Fruit fly (Drosophila melanogaster) whole organism, wandering third instar larva: Measurements from ENCODE around the gene Lsp1beta.
A peak's percentile ranks its signal among the peaks of the same experiment; 100 is the strongest.

Experiments
- Abd-B ChIP-seq: fragments of >200 bp; optimal IDR thresholded peaks from 2 replicates; lab custom pipeline; 2017; ENCODE audit warnings: missing biosample characterization, missing genetic modification characterization
- CG32264 ChIP-seq: fragments of 200-800 bp; sonication (Bioruptor generic); optimal IDR thresholded peaks from 2 replicates; lab custom pipeline; 2016; ENCODE audit warnings: missing biosample characterization, missing genetic modification characterization
- CG9705 ChIP-seq: fragments of 200-800 bp; sonication (Bioruptor generic); optimal IDR thresholded peaks from 2 replicates; lab custom pipeline; 2018; ENCODE audit warnings: missing biosample characterization, mild to moderate bottlenecking, missing genetic modification characterization
- CrebA ChIP-seq: fragments of 200-800 bp; sonication (Bioruptor generic); optimal IDR thresholded peaks from 2 replicates; lab custom pipeline; 2016; ENCODE audit warnings: missing biosample characterization, mild to moderate bottlenecking, missing genetic modification characterization, borderline replicate concordance
- Dfd ChIP-seq: fragments of >200 bp; optimal IDR thresholded peaks from 2 replicates; lab custom pipeline; 2017; ENCODE audit warnings: missing biosample characterization, missing genetic modification characterization
- Dif ChIP-seq: fragments of 200-275, 200-300 bp; sonication (Bioruptor generic); optimal IDR thresholded peaks from 2 replicates; lab custom pipeline; 2018; ENCODE audit warnings: missing biosample characterization, missing genetic modification characterization; ENCODE audit not compliant: partially characterized antibody
- GATAd ChIP-seq: sonication (Bioruptor generic); optimal IDR thresholded peaks from 2 replicates; lab custom pipeline; 2016; ENCODE audit warnings: missing biosample characterization, missing genetic modification characterization
- HLH106 ChIP-seq: fragments of 200-800 bp; optimal IDR thresholded peaks from 3 replicates; lab custom pipeline; 2019; ENCODE audit warnings: missing biosample characterization, mild to moderate bottlenecking, missing genetic modification characterization, moderate library complexity
- Hnf4 ChIP-seq: fragments of 200-800 bp; sonication (Bioruptor generic); optimal IDR thresholded peaks from 2 replicates; lab custom pipeline; 2016; ENCODE audit warnings: missing biosample characterization, mild to moderate bottlenecking, missing genetic modification characterization
- Hr78 ChIP-seq: fragments of >200 bp; optimal IDR thresholded peaks from 2 replicates; lab custom pipeline; 2017; ENCODE audit warnings: missing biosample characterization, missing genetic modification characterization
- Hr83 ChIP-seq: fragments of 200-300 bp; sonication (Bioruptor generic); optimal IDR thresholded peaks from 2 replicates; lab custom pipeline; 2016; ENCODE audit warnings: missing biosample characterization, mild to moderate bottlenecking, missing genetic modification characterization, moderate library complexity; ENCODE audit not compliant: poor library complexity, severe bottlenecking
- Jra ChIP-seq: sonication (Bioruptor generic); optimal IDR thresholded peaks from 2 replicates; lab custom pipeline; 2016; ENCODE audit warnings: missing biosample characterization, missing genetic modification characterization
- Mio ChIP-seq: sonication (Bioruptor generic); optimal IDR thresholded peaks from 2 replicates; lab custom pipeline; 2016; ENCODE audit warnings: missing biosample characterization, missing genetic modification characterization
- Myc ChIP-seq: fragments of >200 bp; optimal IDR thresholded peaks from 2 replicates; lab custom pipeline; 2017
- N ChIP-seq: fragments of >200 bp; optimal IDR thresholded peaks from 2 replicates; lab custom pipeline; 2018; ENCODE audit warnings: missing biosample characterization, missing external identifiers, missing genetic modification characterization
- OdsH ChIP-seq: fragments of 200-800 bp; sonication (Bioruptor generic); optimal IDR thresholded peaks from 2 replicates; lab custom pipeline; 2016; ENCODE audit warnings: missing biosample characterization, mild to moderate bottlenecking, missing genetic modification characterization
- Rel ChIP-seq, 2 experiments: fragments of 200-800 bp; sonication (Bioruptor generic) in 1 of 2; optimal IDR thresholded peaks; 2 replicates in 1 of 2; 3 replicates in 1 of 2; lab custom pipeline; 2016 to 2019; ENCODE audit warnings: mild to moderate bottlenecking in 2 of 2, missing biosample characterization in 2 of 2, missing genetic modification characterization in 2 of 2, moderate library complexity in 1 of 2
- Sp1 ChIP-seq: fragments of 200-800 bp; sonication (Bioruptor generic); optimal IDR thresholded peaks from 3 replicates; lab custom pipeline; 2019; ENCODE audit warnings: missing biosample characterization, mild to moderate bottlenecking, missing genetic modification characterization, moderate library complexity
- Vsx2 ChIP-seq: fragments of 200-300, 225-300 bp; sonication (Bioruptor generic); optimal IDR thresholded peaks from 2 replicates; lab custom pipeline; 2018; ENCODE audit warnings: missing biosample characterization, missing genetic modification characterization; ENCODE audit not compliant: partially characterized antibody
- br ChIP-seq: fragments of 200-800 bp; sonication (Bioruptor generic); optimal IDR thresholded peaks from 2 replicates; lab custom pipeline; 2016; ENCODE audit warnings: missing biosample characterization, missing genetic modification characterization
- brk ChIP-seq: fragments of 200-800 bp; sonication (Bioruptor generic); optimal IDR thresholded peaks from 2 replicates; lab custom pipeline; 2016; ENCODE audit warnings: missing biosample characterization, mild to moderate bottlenecking, missing genetic modification characterization
- dl ChIP-seq, 2 experiments: fragments of 175-275, 200-275 bp in 1 of 2; fragments of 200-275 bp in 1 of 2; sonication (Bioruptor generic); optimal IDR thresholded peaks; lab custom pipeline; 2018; ENCODE audit warnings: mild to moderate bottlenecking in 2 of 2, missing biosample characterization in 2 of 2, missing genetic modification characterization in 2 of 2, moderate library complexity in 2 of 2; ENCODE audit not compliant: partially characterized antibody in 2 of 2, insufficient read depth in 1 of 2
- dmrt93B ChIP-seq: fragments of 200-800 bp; sonication (Bioruptor generic); optimal IDR thresholded peaks from 2 replicates; lab custom pipeline; 2018; ENCODE audit warnings: missing biosample characterization, mild to moderate bottlenecking, missing genetic modification characterization
- dsf ChIP-seq: sonication (Bioruptor generic); optimal IDR thresholded peaks from 2 replicates; lab custom pipeline; 2016; ENCODE audit warnings: missing biosample characterization, missing genetic modification characterization, borderline replicate concordance
- ey ChIP-seq: fragments of 200-800 bp; sonication (Bioruptor generic); optimal IDR thresholded peaks from 2 replicates; lab custom pipeline; 2016; ENCODE audit warnings: missing biosample characterization, missing genetic modification characterization
- foxo ChIP-seq, 2 experiments: fragments of 200-800 bp; sonication (Bioruptor generic); optimal IDR thresholded peaks; 2 replicates in 1 of 2; 3 replicates in 1 of 2; lab custom pipeline; 2016 to 2017; ENCODE audit warnings: missing biosample characterization in 2 of 2, missing genetic modification characterization in 2 of 2
- fru ChIP-seq: fragments of 200-800 bp; sonication (Bioruptor generic); optimal IDR thresholded peaks from 3 replicates; lab custom pipeline; 2016; ENCODE audit warnings: missing biosample characterization, mild to moderate bottlenecking, missing genetic modification characterization
- h ChIP-seq: fragments of 200-800 bp; sonication (Bioruptor generic); optimal IDR thresholded peaks from 3 replicates; lab custom pipeline; 2016; ENCODE audit warnings: missing biosample characterization, mild to moderate bottlenecking, missing genetic modification characterization
- jim ChIP-seq: fragments of 175-275, 200-325 bp; sonication (Bioruptor generic); optimal IDR thresholded peaks from 2 replicates; lab custom pipeline; 2016; ENCODE audit warnings: missing biosample characterization, mild to moderate bottlenecking, missing genetic modification characterization
- lola ChIP-seq: fragments of >200 bp; optimal IDR thresholded peaks from 2 replicates; lab custom pipeline; 2017; ENCODE audit warnings: missing biosample characterization, missing genetic modification characterization
- pan ChIP-seq: fragments of >200 bp; optimal IDR thresholded peaks from 2 replicates; lab custom pipeline; 2017
- psq ChIP-seq: fragments of 200-800 bp; sonication (Bioruptor generic); optimal IDR thresholded peaks from 3 replicates; lab custom pipeline; 2017; ENCODE audit warnings: missing biosample characterization, mild to moderate bottlenecking, missing genetic modification characterization, moderate library complexity
- rgr ChIP-seq: fragments of 200-800 bp; sonication (Bioruptor generic); optimal IDR thresholded peaks from 3 replicates; lab custom pipeline; 2016; ENCODE audit warnings: missing biosample characterization, mild to moderate bottlenecking, missing genetic modification characterization
- sage ChIP-seq: fragments of 200-800 bp; sonication (Bioruptor generic); optimal IDR thresholded peaks from 2 replicates; lab custom pipeline; 2016; ENCODE audit warnings: missing biosample characterization, mild to moderate bottlenecking, missing genetic modification characterization
- sv ChIP-seq: fragments of 200-800 bp; sonication (Bioruptor generic); optimal IDR thresholded peaks from 3 replicates; lab custom pipeline; 2016; ENCODE audit warnings: missing biosample characterization, missing genetic modification characterization
- tai ChIP-seq: sonication (Bioruptor generic); optimal IDR thresholded peaks from 2 replicates; lab custom pipeline; 2016; ENCODE audit warnings: missing biosample characterization, missing genetic modification characterization
- usp ChIP-seq: fragments of >200 bp; optimal IDR thresholded peaks from 2 replicates; lab custom pipeline; 2017; ENCODE audit warnings: missing biosample characterization, missing genetic modification characterization
- woc ChIP-seq: sonication (Bioruptor generic); optimal IDR thresholded peaks from 2 replicates; lab custom pipeline; 2016; ENCODE audit warnings: missing biosample characterization, mild to moderate bottlenecking, missing genetic modification characterization

Lsp1beta gene

dm6 chr2L:856690-857488 lies 41.4 kb upstream of the Lsp1beta start (continued):
- TF ChIP-seq dl (GFP tag; optimal IDR thresholded peaks at IDR 0.05; lab: Kevin White, UChicago; ENCODE audit: insufficient read depth in 1 of 2, partially characterized antibody in 2 of 2) (no peak), woc (GFP tag; lab: Kevin White, UChicago) (no peak), Sp1 (GFP tag; lab: Kevin White, UChicago) (no peak), Rel (GFP tag; optimal IDR thresholded peaks at IDR 0.05; lab: Kevin White, UChicago) (no peak), Rel (tag; optimal IDR thresholded peaks at IDR 0.05; lab: Kevin White, UChicago) (no peak), Hr78 (GFP tag; lab: Kevin White, UChicago) (no peak), Myc (lab: Kevin White, UChicago) (no peak)

DNA sequence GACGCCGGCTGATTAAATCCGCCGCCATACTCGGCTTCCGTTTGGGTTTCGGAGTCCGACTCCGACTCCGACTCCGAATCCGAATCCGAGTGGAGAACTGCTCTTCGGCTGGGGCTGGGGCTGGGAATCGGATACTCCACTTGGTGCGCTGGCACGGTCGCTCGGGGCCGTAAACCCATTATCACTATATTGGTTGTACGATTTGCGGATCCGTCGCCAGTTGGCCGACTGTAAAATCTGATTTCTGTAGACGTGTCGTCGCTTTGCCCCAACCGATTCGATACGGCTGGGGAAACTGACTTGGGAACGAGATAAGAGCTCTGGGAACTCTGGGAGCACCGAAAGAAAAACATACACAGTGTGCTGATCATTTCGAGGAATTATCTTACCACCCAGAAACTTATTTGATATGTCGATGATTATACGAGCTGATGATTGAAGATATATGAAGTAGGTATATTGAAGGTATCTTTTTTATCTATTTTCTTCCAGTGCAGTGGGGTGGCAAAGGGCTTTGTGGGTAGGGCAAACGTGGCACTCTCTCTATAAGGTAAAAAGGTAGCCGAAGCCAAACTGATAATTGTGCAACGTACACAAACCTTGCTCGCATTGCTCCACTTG lies 40.3 kb upstream of the Lsp1beta start:
- peak; percentile 65 for TF ChIP-seq OdsH
- no peak for TF ChIP-seq pan (lab: Kevin White, UChicago)
- TF ChIP-seq CrebA (GFP tag; lab: Kevin White, UChicago): peak; percentile 86
- peak; percentile 72 for TF ChIP-seq fru (GFP tag; lab: Kevin White, UChicago)
- TF ChIP-seq Jra: no peak
- TF ChIP-seq CG9705 (GFP tag; lab: Kevin White, UChicago): no peak
- peak; percentile 4 for TF ChIP-seq psq
- no peak for TF ChIP-seq HLH106 (tag; lab: Kevin White, UChicago)
- no peak for TF ChIP-seq sv (GFP tag; lab: Kevin White, UChicago)
- TF ChIP-seq Mio: no peak
- peak in 1 of 2 experiments; percentile 40 for TF ChIP-seq foxo (GFP tag; optimal IDR thresholded peaks at IDR 0.05; lab: Kevin White, UChicago)
- no peak for TF ChIP-seq jim (GFP tag; lab: Kevin White, UChicago)
- no peak for TF ChIP-seq usp
- TF ChIP-seq dsf (GFP tag; lab: Kevin White, UChicago): no peak
- TF ChIP-seq dl (GFP tag; optimal IDR thresholded peaks at IDR 0.05; lab: Kevin White, UChicago; ENCODE audit: insufficient read depth in 1 of 2, partially characterized antibody in 2 of 2): no peak
- TF ChIP-seq br (GFP tag; lab: Kevin White, UChicago): peak; percentile 46
- no peak for TF ChIP-seq woc (GFP tag; lab: Kevin White, UChicago)
- no peak for TF ChIP-seq tai (GFP tag; lab: Kevin White, UChicago)
- peak; percentile 23 for TF ChIP-seq Sp1 (GFP tag; lab: Kevin White, UChicago)
- no peak for TF ChIP-seq GATAd (GFP tag; lab: Kevin White, UChicago)
- TF ChIP-seq Dif (GFP tag; lab: Kevin White, UChicago): no peak
- TF ChIP-seq Dfd: no peak
- TF ChIP-seq Rel (GFP tag; optimal IDR thresholded peaks at IDR 0.05; lab: Kevin White, UChicago): no peak
- no peak for TF ChIP-seq Rel (tag; optimal IDR thresholded peaks at IDR 0.05; lab: Kevin White, UChicago)
- TF ChIP-seq lola (GFP tag; lab: Kevin White, UChicago): no peak
- no peak for TF ChIP-seq brk (GFP tag; lab: Kevin White, UChicago)
- no peak for TF ChIP-seq h (GFP tag; lab: Kevin White, UChicago)
- no peak for TF ChIP-seq N (GFP tag; lab: Kevin White, UChicago)
- peak; percentile 34 for TF ChIP-seq rgr
- TF ChIP-seq Hnf4 (GFP tag; lab: Kevin White, UChicago): peak; percentile 47
- TF ChIP-seq Hr83 (GFP tag; lab: Kevin White, UChicago): no peak
- TF ChIP-seq Myc (lab: Kevin White, UChicago): no peak
- TF ChIP-seq dmrt93B (GFP tag; lab: Kevin White, UChicago): no peak
- TF ChIP-seq ey (GFP tag; lab: Kevin White, UChicago): no peak
- no peak for TF ChIP-seq CG32264 (GFP tag; lab: Kevin White, UChicago)
- TF ChIP-seq sage (GFP tag; lab: Kevin White, UChicago): no peak
- TF ChIP-seq Vsx2 (GFP tag; lab: Kevin White, UChicago): no peak
- TF ChIP-seq Hr78 (GFP tag; lab: Kevin White, UChicago): no peak
- TF ChIP-seq Abd-B (GFP tag; lab: Kevin White, UChicago): no peak
